Worm (Caenorhabditis elegans): ENCODE results near the gene srw-112.

srw-112 gene

DNA sequence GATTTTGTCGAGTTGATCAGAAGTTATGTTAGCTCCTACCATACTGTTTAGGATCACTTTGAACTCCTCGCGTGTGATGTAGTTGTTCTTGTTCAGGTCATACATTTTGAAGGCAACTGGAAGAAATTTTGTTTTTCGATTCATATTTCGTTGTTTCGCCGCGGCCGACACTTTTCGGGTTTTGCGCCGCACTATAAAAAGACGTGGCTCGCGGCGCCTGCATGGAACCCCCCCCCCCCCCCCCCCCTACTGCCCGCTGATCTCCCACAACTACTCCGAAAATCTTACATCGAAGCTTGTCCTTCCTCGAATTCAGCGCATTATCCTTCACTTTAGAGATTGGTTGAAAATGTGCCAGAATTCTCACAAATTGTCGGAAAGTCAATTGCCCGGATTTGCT, 32.2 kb upstream of the srw-112 start:
- TF ChIP-seq nfya-1 (tag; optimal IDR thresholded peaks at IDR 0.05) (no peak), ceh-6 (GFP tag; optimal IDR thresholded peaks at IDR 0.05) (no peak), ceh-24 (tag; optimal IDR thresholded peaks at IDR 0.05) (no peak), pax-1 (tag; optimal IDR thresholded peaks at IDR 0.05) (no peak), ceh-2 (tag; optimal IDR thresholded peaks at IDR 0.05) (no peak), pat-9 (tag; optimal IDR thresholded peaks at IDR 0.05) (no peak), odd-2 (tag; optimal IDR thresholded peaks at IDR 0.05) (no peak), unc-55 (GFP tag; optimal IDR thresholded peaks at IDR 0.05) (no peak), Y22D7AL.16 (tag; optimal IDR thresholded peaks at IDR 0.05) (no peak), elt-4 (tag; optimal IDR thresholded peaks at IDR 0.05) (no peak), nhr-11 (tag; optimal IDR thresholded peaks at IDR 0.05) (no peak)

DNA sequence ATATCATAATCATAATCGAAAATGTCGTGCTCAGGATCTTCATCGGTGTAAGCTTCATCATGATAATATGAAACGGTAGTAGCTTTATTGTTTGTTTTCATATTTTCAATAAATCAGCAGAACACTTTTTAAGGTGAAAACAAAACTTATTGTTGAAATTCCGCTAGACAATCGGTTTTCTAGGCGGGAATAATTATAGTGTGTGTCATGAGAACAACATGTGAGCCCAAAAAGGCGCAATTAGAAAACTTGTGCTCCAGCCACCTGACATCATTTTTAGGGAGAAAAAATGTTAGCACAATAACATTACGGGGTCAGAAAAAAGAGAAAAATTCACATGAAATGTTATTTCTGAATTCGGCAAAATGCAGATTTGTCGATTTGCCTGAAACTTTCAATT, 28.4 kb upstream of the srw-112 start, which contains the start of gene srw-8:
Gene srw-8, minus strand, starts transcription at position 101 of the 400 bp plus-strand sequence.
- TF ChIP-seq fkh-6 (tag; optimal IDR thresholded peaks at IDR 0.05) (no peak), elt-2 (tag; optimal IDR thresholded peaks at IDR 0.05) (no peak), K02D7.2 (tag; optimal IDR thresholded peaks at IDR 0.05) (no peak), pag-3 (tag; optimal IDR thresholded peaks at IDR 0.05; ENCODE audit: borderline replicate concordance) (no peak), C38D4.7 (GFP tag; optimal IDR thresholded peaks at IDR 0.05) (no peak), unc-3 (GFP tag; conservative IDR thresholded peaks at IDR 0.05) (no peak), unc-3 (tag; optimal IDR thresholded peaks at IDR 0.05) (no peak), fkh-10 (GFP tag; optimal IDR thresholded peaks at IDR 0.05) (no peak), K09A11.1 (tag; optimal IDR thresholded peaks at IDR 0.05; ENCODE audit: insufficient read depth) (no peak), nfya-1 (tag; optimal IDR thresholded peaks at IDR 0.05) (no peak), pax-1 (tag; optimal IDR thresholded peaks at IDR 0.05) (no peak), sox-4 (tag; optimal IDR thresholded peaks at IDR 0.05) (no peak), syd-9 (tag; optimal IDR thresholded peaks at IDR 0.05) (no peak), ceh-24 (tag; optimal IDR thresholded peaks at IDR 0.05) (no peak)

- TF ChIP-seq F13H6.1 (tag; optimal IDR thresholded peaks at IDR 0.05) (no peak), pha-2 (tag; optimal IDR thresholded peaks at IDR 0.05) (no peak), C38D4.7 (GFP tag; optimal IDR thresholded peaks at IDR 0.05) (no peak), ceh-48 (tag; optimal IDR thresholded peaks at IDR 0.05) (no peak), ceh-14 (tag; optimal IDR thresholded peaks at IDR 0.05) (no peak), T23F11.4 (GFP tag; optimal IDR thresholded peaks at IDR 0.05) (no peak), fkh-10 (GFP tag; optimal IDR thresholded peaks at IDR 0.05) (no peak), madf-2 (tag; optimal IDR thresholded peaks at IDR 0.05) (no peak), pax-1 (tag; optimal IDR thresholded peaks at IDR 0.05) (no peak), hlh-8 (tag; optimal IDR thresholded peaks at IDR 0.05) (no peak), hlh-30 (tag; optimal IDR thresholded peaks at IDR 0.05; ENCODE audit: insufficient read depth) (no peak), hlh-15 (tag; optimal IDR thresholded peaks at IDR 0.05) (no peak), pqm-1 (tag; optimal IDR thresholded peaks at IDR 0.05) (no peak), sox-4 (tag; optimal IDR thresholded peaks at IDR 0.05) (no peak), ceh-9 (tag; optimal IDR thresholded peaks at IDR 0.05) (no peak), hlh-6 (tag; optimal IDR thresholded peaks at IDR 0.05) (no peak), mec-3 (tag; optimal IDR thresholded peaks at IDR 0.05; ENCODE audit: borderline replicate concordance) (no peak), dve-1 (tag; optimal IDR thresholded peaks at IDR 0.05) (no peak), tbx-2 (tag; optimal IDR thresholded peaks at IDR 0.05) (no peak)
Measured at ce11 chrV:3032343-3032742, 26.5 kb upstream of the srw-112 start, which contains the start of gene irld-38. TSS of gene irld-38 (minus strand) at chrV:3032443.

- no peak for TF ChIP-seq gmeb-2 (tag; optimal IDR thresholded peaks at IDR 0.05)
- TF ChIP-seq ceh-9 (tag; optimal IDR thresholded peaks at IDR 0.05) = no peak
- TF ChIP-seq ztf-16 (tag; optimal IDR thresholded peaks at IDR 0.05) = no peak
- TF ChIP-seq hlh-15 (tag; optimal IDR thresholded peaks at IDR 0.05) = no peak
- TF ChIP-seq sdc-2 (tag; optimal IDR thresholded peaks at IDR 0.05) = no peak
- no peak for TF ChIP-seq tbx-7 (tag; optimal IDR thresholded peaks at IDR 0.05)
- TF ChIP-seq unc-3 (GFP tag; conservative IDR thresholded peaks at IDR 0.05) = no peak
- TF ChIP-seq unc-3 (tag; optimal IDR thresholded peaks at IDR 0.05) = no peak
- no peak for TF ChIP-seq F13H6.1 (tag; optimal IDR thresholded peaks at IDR 0.05)
- TF ChIP-seq unc-55 (GFP tag; optimal IDR thresholded peaks at IDR 0.05) = no peak
- TF ChIP-seq ceh-45 (GFP tag; IDR thresholded peaks at IDR 0.05) = no peak
- no peak for TF ChIP-seq nhr-11 (tag; optimal IDR thresholded peaks at IDR 0.05)
- no peak for TF ChIP-seq dve-1 (tag; optimal IDR thresholded peaks at IDR 0.05)
- TF ChIP-seq T23F11.4 (GFP tag; optimal IDR thresholded peaks at IDR 0.05) = no peak
- TF ChIP-seq pax-1 (tag; optimal IDR thresholded peaks at IDR 0.05) = no peak
- no peak for TF ChIP-seq ceh-6 (GFP tag; optimal IDR thresholded peaks at IDR 0.05)
Measured at ce11 chrV:3028205-3028604, 22.3 kb upstream of the srw-112 start, which contains the start of gene asp-7. TSS of gene asp-7 (plus strand) at chrV:3028285.
